Fruit fly (Drosophila melanogaster) whole organism, adult: ENCODE results near the gene CG14042.

Source experiments
- CG11617 ChIP-seq: fragments of 200-800 bp; sonication (Bioruptor generic); optimal IDR thresholded peaks from 2 replicates; lab custom pipeline; 2017; ENCODE audit warnings: mild to moderate bottlenecking, missing biosample characterization, missing genetic modification reagents, missing genetic modification characterization
- CG12768 ChIP-seq: fragments of 200-800 bp; sonication (Bioruptor generic); optimal IDR thresholded peaks from 2 replicates; lab custom pipeline; 2017; ENCODE audit warnings: missing biosample characterization, missing genetic modification characterization, mild to moderate bottlenecking, moderate library complexity, missing genetic modification reagents
- CG14711 ChIP-seq: fragments of 200-800 bp; sonication (Bioruptor generic); optimal IDR thresholded peaks from 2 replicates; lab custom pipeline; 2018; ENCODE audit warnings: missing biosample characterization, mild to moderate bottlenecking, missing genetic modification characterization, moderate library complexity
- CG1620 ChIP-seq: fragments of 200-800 bp; sonication (Bioruptor generic); optimal IDR thresholded peaks from 2 replicates; lab custom pipeline; 2016; ENCODE audit warnings: missing biosample characterization, missing genetic modification characterization
- CG33017 ChIP-seq: fragments of 200-800 bp; sonication (Bioruptor generic); optimal IDR thresholded peaks from 2 replicates; lab custom pipeline; 2018; ENCODE audit warnings: missing biosample characterization, mild to moderate bottlenecking, missing genetic modification characterization, moderate library complexity
- CG5204 ChIP-seq: fragments of 200-800 bp; sonication (Bioruptor generic); optimal IDR thresholded peaks from 2 replicates; lab custom pipeline; 2016; ENCODE audit warnings: missing biosample characterization, missing genetic modification characterization
- CG7045 ChIP-seq: fragments of 200-800 bp; sonication (Bioruptor generic); optimal IDR thresholded peaks from 2 replicates; lab custom pipeline; 2017; ENCODE audit warnings: missing biosample characterization, mild to moderate bottlenecking, missing genetic modification characterization
- CG7101 ChIP-seq: fragments of 200-800 bp; sonication (Bioruptor generic); optimal IDR thresholded peaks from 2 replicates; lab custom pipeline; 2018; ENCODE audit warnings: missing biosample characterization, mild to moderate bottlenecking, missing genetic modification characterization, moderate library complexity
- Clk ChIP-seq: fragments of 200-800 bp; sonication (Bioruptor generic); optimal IDR thresholded peaks from 2 replicates; lab custom pipeline; 2017; ENCODE audit warnings: missing biosample characterization, missing genetic modification characterization
- Crg-1 ChIP-seq: fragments of 200-800 bp; sonication (Bioruptor generic); optimal IDR thresholded peaks from 2 replicates; lab custom pipeline; 2016; ENCODE audit warnings: missing biosample characterization, missing genetic modification characterization
- Hr96 ChIP-seq: fragments of 200-800 bp; sonication (Bioruptor generic); optimal IDR thresholded peaks from 2 replicates; lab custom pipeline; 2016; ENCODE audit warnings: missing biosample characterization, missing genetic modification characterization
- Mnt ChIP-seq: fragments of 200-800 bp; sonication (Bioruptor generic); optimal IDR thresholded peaks from 2 replicates; lab custom pipeline; 2016; ENCODE audit warnings: missing biosample characterization, mild to moderate bottlenecking, missing genetic modification characterization
- bab1 ChIP-seq: fragments of 200-800 bp; sonication (Bioruptor generic); optimal IDR thresholded peaks from 3 replicates; lab custom pipeline; 2019; ENCODE audit warnings: missing biosample characterization, mild to moderate bottlenecking, missing genetic modification characterization, moderate library complexity
- cic ChIP-seq: fragments of 200-800 bp; sonication (Bioruptor generic); optimal IDR thresholded peaks from 2 replicates; lab custom pipeline; 2017; ENCODE audit warnings: missing biosample characterization, mild to moderate bottlenecking, missing genetic modification characterization, moderate library complexity
- cnc ChIP-seq, 2 experiments: fragments of >200 bp; optimal IDR thresholded peaks; 2 replicates each; lab custom pipeline; 2017
- kay ChIP-seq: fragments of 200-800 bp; sonication (Bioruptor generic); peaks from one replicate; lab custom pipeline; 2016; ENCODE audit warnings: missing biosample characterization, missing genetic modification characterization, borderline replicate concordance
- ovo ChIP-seq: fragments of 200-800 bp; sonication (Bioruptor generic); optimal IDR thresholded peaks from 2 replicates; lab custom pipeline; 2016; ENCODE audit warnings: missing biosample characterization, missing genetic modification characterization
- pad ChIP-seq: fragments of 200-800 bp; sonication (Bioruptor generic); optimal IDR thresholded peaks from 3 replicates; lab custom pipeline; 2017; ENCODE audit warnings: missing biosample characterization, missing genetic modification characterization, mild to moderate bottlenecking, moderate library complexity, missing genetic modification reagents
- tj ChIP-seq: fragments of 200-800 bp; sonication (Bioruptor generic); optimal IDR thresholded peaks from 3 replicates; lab custom pipeline; 2017; ENCODE audit warnings: missing biosample characterization, mild to moderate bottlenecking, missing genetic modification characterization, moderate library complexity
- toe ChIP-seq: fragments of 200-800 bp; sonication (Bioruptor generic); optimal IDR thresholded peaks from 2 replicates; lab custom pipeline; 2016; ENCODE audit warnings: missing biosample characterization, missing genetic modification characterization

CG14042 gene

dm6 chr2L:5037402-5037860 lies at the start of gene CG14042, which contains the start of gene SP555:
CG14042 (plus strand) TSS chr2L:5037709.
SP555 (plus strand) TSS chr2L:5037709.
- TF ChIP-seq bab1 (GFP tag; lab: Kevin White, UChicago), result no peak
- TF ChIP-seq cic (GFP tag; lab: Kevin White, UChicago), result no peak
- no peak for TF ChIP-seq CG7045 (GFP tag; lab: Kevin White, UChicago)
- TF ChIP-seq ovo (GFP tag; lab: Kevin White, UChicago), result no peak
- TF ChIP-seq cnc (optimal IDR thresholded peaks at IDR 0.05; lab: Kevin White, UChicago), result no peak
- peak; percentile 18 for TF ChIP-seq pad (GFP tag; lab: Kevin White, UChicago)

- no peak for TF ChIP-seq pad (GFP tag; lab: Kevin White, UChicago)
- no peak for TF ChIP-seq Mnt (GFP tag; lab: Kevin White, UChicago)
- no peak for TF ChIP-seq CG12768
- TF ChIP-seq tj, result no peak
- TF ChIP-seq CG11617 (GFP tag; lab: Kevin White, UChicago), result no peak
- no peak for TF ChIP-seq CG14711 (tag; lab: Kevin White, UChicago)
- no peak for TF ChIP-seq Crg-1 (GFP tag; lab: Kevin White, UChicago)
- TF ChIP-seq ovo (GFP tag; lab: Kevin White, UChicago), result no peak
- no peak for TF ChIP-seq Hr96 (GFP tag; lab: Kevin White, UChicago)
- TF ChIP-seq cnc (optimal IDR thresholded peaks at IDR 0.05; lab: Kevin White, UChicago), result no peak
- no peak for TF ChIP-seq bab1 (GFP tag; lab: Kevin White, UChicago)
- no peak for TF ChIP-seq CG5204
- TF ChIP-seq CG33017 (tag; lab: Kevin White, UChicago), result no peak
- no peak for TF ChIP-seq toe
- TF ChIP-seq kay (GFP tag; lab: Kevin White, UChicago), result no peak
- TF ChIP-seq Clk (GFP tag; lab: Kevin White, UChicago), result no peak
- TF ChIP-seq CG1620 (GFP tag; lab: Kevin White, UChicago), result no peak
- no peak for TF ChIP-seq CG7101
- TF ChIP-seq CG7045 (GFP tag; lab: Kevin White, UChicago), result no peak
These were observed 42.3 kb upstream of the CG14042 start for dm6 chr2L:4995010-4995836.

- TF ChIP-seq cic (GFP tag; lab: Kevin White, UChicago) (no peak), toe (no peak), cnc (optimal IDR thresholded peaks at IDR 0.05; lab: Kevin White, UChicago) (no peak), Clk (GFP tag; lab: Kevin White, UChicago) (no peak), tj (no peak), CG14711 (tag; lab: Kevin White, UChicago) (no peak), CG11617 (GFP tag; lab: Kevin White, UChicago) (no peak), Hr96 (GFP tag; lab: Kevin White, UChicago) (no peak), pad (GFP tag; lab: Kevin White, UChicago) (no peak), CG33017 (tag; lab: Kevin White, UChicago) (no peak), CG7045 (GFP tag; lab: Kevin White, UChicago) (no peak), ovo (GFP tag; lab: Kevin White, UChicago) (no peak), Crg-1 (GFP tag; lab: Kevin White, UChicago) (no peak), kay (GFP tag; lab: Kevin White, UChicago) (no peak), CG1620 (GFP tag; lab: Kevin White, UChicago) (no peak), CG5204 (no peak), Mnt (GFP tag; lab: Kevin White, UChicago) (no peak), bab1 (GFP tag; lab: Kevin White, UChicago) (no peak), CG7101 (no peak), CG12768 (no peak)
These were observed 41.7 kb upstream of the CG14042 start for dm6 chr2L:4995837-4996136.

- TF ChIP-seq Mnt (GFP tag; lab: Kevin White, UChicago), result no peak
- TF ChIP-seq CG1620 (GFP tag; lab: Kevin White, UChicago), result no peak
- peak; percentile 82 for TF ChIP-seq tj
- TF ChIP-seq CG11617 (GFP tag; lab: Kevin White, UChicago), result no peak
These were observed 41.1 kb upstream of the CG14042 start for dm6 chr2L:4996283-4996922.

- TF ChIP-seq bab1 (GFP tag; lab: Kevin White, UChicago) (peak; percentile 92), cic (GFP tag; lab: Kevin White, UChicago) (peak; percentile 95), Hr96 (GFP tag; lab: Kevin White, UChicago) (peak; percentile 96), CG11617 (GFP tag; lab: Kevin White, UChicago) (peak; percentile 94), CG33017 (tag; lab: Kevin White, UChicago) (peak; percentile 93), Clk (GFP tag; lab: Kevin White, UChicago) (peak; percentile 90), tj (peak; percentile 81), kay (GFP tag; lab: Kevin White, UChicago) (peak; percentile 47), toe (peak; percentile 51), CG1620 (GFP tag; lab: Kevin White, UChicago) (peak; percentile 92), CG12768 (peak; percentile 93), CG14711 (tag; lab: Kevin White, UChicago) (peak; percentile 91), ovo (GFP tag; lab: Kevin White, UChicago) (peak; percentile 84), pad (GFP tag; lab: Kevin White, UChicago) (peak; percentile 95), CG5204 (no peak), CG7045 (GFP tag; lab: Kevin White, UChicago) (peak; percentile 94), cnc (optimal IDR thresholded peaks at IDR 0.05; lab: Kevin White, UChicago) (no peak), CG7101 (peak; percentile 95), Crg-1 (GFP tag; lab: Kevin White, UChicago) (peak; percentile 79), Mnt (GFP tag; lab: Kevin White, UChicago) (peak; percentile 79)
These were observed 39.9 kb upstream of the CG14042 start for dm6 chr2L:4997401-4998259.
